Worm (Caenorhabditis elegans): ENCODE results near the gene lig-4.

lig-4 gene

DNA sequence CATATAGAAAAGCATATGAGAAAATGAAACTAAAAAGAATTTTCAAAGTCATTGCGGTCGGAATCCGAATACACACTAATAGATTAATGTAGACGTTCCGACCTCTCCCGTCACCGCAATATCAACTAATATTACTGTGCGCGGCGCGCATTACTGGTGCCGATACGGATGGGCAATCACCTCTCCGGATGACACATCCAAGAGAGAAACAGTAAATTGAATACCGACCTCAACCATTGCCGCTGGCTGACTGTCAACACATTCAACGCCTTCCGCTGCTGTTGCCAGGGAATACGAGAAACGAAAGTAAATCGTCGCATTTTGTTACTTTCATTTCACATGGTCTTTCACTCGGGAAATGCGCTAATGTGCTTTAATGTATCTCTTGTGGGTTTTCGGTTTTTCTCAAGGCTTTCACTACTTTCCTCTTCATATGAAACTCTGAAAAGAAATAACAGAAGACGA lies 26.4 kb upstream of the lig-4 start (continued):
- TF ChIP-seq rpc-1 (optimal IDR thresholded peaks at IDR 0.05), result no peak
- TF ChIP-seq rpc-1 (tag; optimal IDR thresholded peaks at IDR 0.05), result no peak
- peak; percentile 34 for TF ChIP-seq hmg-1.2 (GFP tag; IDR thresholded peaks at IDR 0.05)
- TF ChIP-seq akir-1 (GFP tag; optimal IDR thresholded peaks at IDR 0.05), result no peak
- peak; percentile 51 for TF ChIP-seq B0035.1 (tag; optimal IDR thresholded peaks at IDR 0.05)
- peak in 2 of 3 experiments; percentile 33 to 49 for TF ChIP-seq lin-35 (GFP tag; optimal IDR thresholded peaks at IDR 0.05)
- TF ChIP-seq aptf-3 (GFP tag; IDR thresholded peaks at IDR 0.05), result 0 out of 2 replicates have a peak, but pooled peaks have one; percentile 7
- TF ChIP-seq B0336.3 (GFP tag; IDR thresholded peaks at IDR 0.05), result peak; percentile 90
- TF ChIP-seq attf-5 (GFP tag; optimal IDR thresholded peaks at IDR 0.05), result peak; percentile 11
- peak; percentile 76 for TF ChIP-seq ekl-4 (GFP tag; IDR thresholded peaks at IDR 0.05)
- TF ChIP-seq nfya-2 (GFP tag; IDR thresholded peaks at IDR 0.05), result peak; percentile 94
- TF ChIP-seq fkh-3 (tag; optimal IDR thresholded peaks at IDR 0.05), result peak; percentile 97
- peak; percentile 47 for TF ChIP-seq mcd-1 (GFP tag; IDR thresholded peaks at IDR 0.05)
- no peak for TF ChIP-seq ztf-18 (tag; optimal IDR thresholded peaks at IDR 0.05)
- TF ChIP-seq ceh-79 (tag; optimal IDR thresholded peaks at IDR 0.05), result peak; percentile 94
- peak; percentile 52 for TF ChIP-seq him-1 (tag; optimal IDR thresholded peaks at IDR 0.05)
- no peak for TF ChIP-seq lag-1 (GFP tag; IDR thresholded peaks at IDR 0.05)
- no peak for TF ChIP-seq F22D6.2 (tag; optimal IDR thresholded peaks at IDR 0.05)
- peak; percentile 69; the same call in 1 of the 2 replicates for TF ChIP-seq Y79H2A.3 (GFP tag; conservative IDR thresholded peaks at IDR 0.05)
- TF ChIP-seq ets-4 (GFP tag; optimal IDR thresholded peaks at IDR 0.05), result no peak
- peak; percentile 90; the same call in 1 of the 2 replicates for TF ChIP-seq ceh-58 (GFP tag; IDR thresholded peaks at IDR 0.05)
- TF ChIP-seq pha-4 (tag; optimal IDR thresholded peaks at IDR 0.05), result no peak
- TF ChIP-seq xnd-1 (tag; optimal IDR thresholded peaks at IDR 0.05), result peak; percentile 44
- peak; percentile 59; the same call in 1 of the 2 replicates for TF ChIP-seq ceh-100 (GFP tag; IDR thresholded peaks at IDR 0.05)
- TF ChIP-seq F33H1.4 (GFP tag; IDR thresholded peaks at IDR 0.05), result no peak
- TF ChIP-seq lin-40 (tag; optimal IDR thresholded peaks at IDR 0.05), result peak; percentile 14
- no peak for TF ChIP-seq gei-17 (GFP tag; optimal IDR thresholded peaks at IDR 0.05)
- TF ChIP-seq hsf-1 (GFP tag; IDR thresholded peaks at IDR 0.05), result peak; percentile 70
- peak; percentile 51; the same call in 1 of the 2 replicates for TF ChIP-seq rcor-1 (GFP tag; IDR thresholded peaks at IDR 0.05)
- TF ChIP-seq unc-62 (GFP tag; optimal IDR thresholded peaks at IDR 0.05), result no peak
- TF ChIP-seq snpc-3.4 (tag; optimal IDR thresholded peaks at IDR 0.05), result peak; percentile 48
- TF ChIP-seq egl-18 (GFP tag; IDR thresholded peaks at IDR 0.05), result peak; percentile 66; the same call in 1 of the 2 replicates

DNA sequence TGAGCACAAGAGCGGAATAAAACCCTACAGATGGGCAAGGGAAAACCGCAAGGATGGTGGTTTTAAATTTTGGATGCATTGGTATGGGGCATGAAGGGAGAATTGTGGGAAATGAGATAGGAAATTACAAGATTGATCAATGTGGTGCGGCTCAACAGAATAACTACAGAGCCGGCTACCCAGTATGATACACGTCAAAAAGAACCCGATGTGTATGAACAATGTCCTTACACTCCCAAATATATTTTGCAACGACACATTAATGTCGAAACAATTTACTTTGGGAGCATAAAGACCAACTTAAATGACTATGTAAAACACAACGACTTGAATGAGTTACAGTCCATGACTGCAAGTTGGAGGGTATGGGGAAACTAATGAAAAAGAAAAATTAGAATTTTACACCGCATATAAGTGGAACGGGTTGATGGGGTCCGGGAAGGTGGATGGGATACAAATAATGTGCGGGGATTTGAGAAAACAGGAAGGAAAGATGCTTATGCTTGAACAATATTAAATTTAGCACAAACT lies 25.6 kb upstream of the lig-4 start:
- TF ChIP-seq ztf-18 (tag; optimal IDR thresholded peaks at IDR 0.05) (peak; percentile 49), aptf-2 (GFP tag; conservative IDR thresholded peaks at IDR 0.05) (no peak), ama-1 (optimal IDR thresholded peaks at IDR 0.05) (no peak), ama-1 (GFP tag; optimal IDR thresholded peaks at IDR 0.05) (peak in 1 of 2 experiments; percentile 11), ceh-58 (GFP tag; IDR thresholded peaks at IDR 0.05) (no peak; the same call in 1 of the 2 replicates), ztf-28 (GFP tag; IDR thresholded peaks at IDR 0.05) (no peak), zfh-2 (GFP tag; conservative IDR thresholded peaks at IDR 0.05) (no peak), unc-130 (GFP tag; optimal IDR thresholded peaks at IDR 0.05) (no peak), nfya-1 (tag; optimal IDR thresholded peaks at IDR 0.05; ENCODE audit: borderline replicate concordance, insufficient read depth) (no peak), aptf-3 (GFP tag; IDR thresholded peaks at IDR 0.05) (0 out of 2 replicates have a peak, but pooled peaks have one; percentile 45), tbp1 (GFP tag; optimal IDR thresholded peaks at IDR 0.05) (peak; percentile 28), T07F8.4 (tag; optimal IDR thresholded peaks at IDR 0.05) (no peak), ztf-6 (GFP tag; IDR thresholded peaks at IDR 0.05) (no peak), egl-44 (GFP tag; IDR thresholded peaks at IDR 0.05) (no peak), F39B2.1 (GFP tag; IDR thresholded peaks at IDR 0.05) (0 out of 2 replicates have a peak, but pooled peaks have one; percentile 2), somi-1 (GFP tag; optimal IDR thresholded peaks at IDR 0.05) (no peak), madf-6 (GFP tag; IDR thresholded peaks at IDR 0.05) (peak; percentile 62), fkh-3 (tag; optimal IDR thresholded peaks at IDR 0.05) (no peak), bed-2 (GFP tag; IDR thresholded peaks at IDR 0.05) (no peak), cebp-2 (GFP tag; IDR thresholded peaks at IDR 0.05) (no peak), rec-8 (tag; optimal IDR thresholded peaks at IDR 0.05) (no peak), ets-4 (GFP tag; optimal IDR thresholded peaks at IDR 0.05) (no peak)
